Worm (Caenorhabditis elegans): ENCODE results near the gene prx-6.

ce11 chrV:4758540-4758939 is 38.6 kb upstream of the prx-6 start:
- TF ChIP-seq unc-55 (GFP tag; optimal IDR thresholded peaks at IDR 0.05) (no peak), nhr-11 (tag; optimal IDR thresholded peaks at IDR 0.05) (no peak), R02D3.7 (tag; optimal IDR thresholded peaks at IDR 0.05) (no peak), aly-2 (tag; optimal IDR thresholded peaks at IDR 0.05) (no peak), ama-1 (optimal IDR thresholded peaks at IDR 0.05) (no peak), egl-27 (tag; optimal IDR thresholded peaks at IDR 0.05) (no peak), ceh-16 (tag; optimal IDR thresholded peaks at IDR 0.05) (no peak), sem-4 (tag; optimal IDR thresholded peaks at IDR 0.05) (no peak), elt-1 (tag; optimal IDR thresholded peaks at IDR 0.05) (no peak)
